Fruit fly (Drosophila melanogaster): ENCODE measurements around the gene CG33509.

Gene CG33509

dm6 chr2L:21051873-21052736 is 34.2 kb downstream of the CG33509 start, which contains the start of gene CG42238 (continued):
- TF ChIP-seq MBD-R2 (GFP tag; IDR thresholded peaks at IDR 0.05) (0 out of 2 replicates have a peak, but pooled peaks have one; percentile 15), slou (GFP tag; optimal IDR thresholded peaks at IDR 0.05) (no peak), trh (GFP tag; optimal IDR thresholded peaks at IDR 0.05) (no peak), Neu2 (GFP tag; optimal IDR thresholded peaks at IDR 0.05; ENCODE audit: borderline replicate concordance) (no peak), nom (GFP tag; optimal IDR thresholded peaks at IDR 0.05) (peak; percentile 0), lov (optimal IDR thresholded peaks at IDR 0.05) (no peak), lov (GFP tag; IDR thresholded peaks at IDR 0.05) (0 out of 3 replicates have a peak, but pooled peaks have one; percentile 50), Xbp1 (GFP tag; optimal IDR thresholded peaks at IDR 0.05) (no peak), CG17612 (GFP tag; IDR thresholded peaks at IDR 0.05) (no peak), CG3726 (GFP tag; IDR thresholded peaks at IDR 0.05) (no peak), CG17912 (GFP tag; optimal IDR thresholded peaks at IDR 0.05) (no peak), wdn (GFP tag; IDR thresholded peaks at IDR 0.05) (no peak), nau (GFP tag; optimal IDR thresholded peaks at IDR 0.05) (no peak), Antp (GFP tag; optimal IDR thresholded peaks at IDR 0.05) (no peak), shn (GFP tag; optimal IDR thresholded peaks at IDR 0.05) (no peak), CG17328 (GFP tag; IDR thresholded peaks at IDR 0.05) (0 out of 2 replicates have a peak, but pooled peaks have one; percentile 21), E2f2 (GFP tag; IDR thresholded peaks at IDR 0.05) (peak; percentile 73), CG12942 (GFP tag; optimal IDR thresholded peaks at IDR 0.05) (no peak), Six4 (GFP tag; optimal IDR thresholded peaks at IDR 0.05) (no peak), her (GFP tag; optimal IDR thresholded peaks at IDR 0.05) (peak; percentile 41), Nf-YA (GFP tag; IDR thresholded peaks at IDR 0.05) (0 out of 2 replicates have a peak, but pooled peaks have one; percentile 10), B-H1 (GFP tag; IDR thresholded peaks at IDR 0.05) (no peak), onecut (GFP tag; IDR thresholded peaks at IDR 0.05) (0 out of 2 replicates have a peak, but pooled peaks have one; percentile 23), CG7963 (GFP tag; IDR thresholded peaks at IDR 0.05; ENCODE audit: partially characterized antibody) (no peak), Fer1 (GFP tag; optimal IDR thresholded peaks at IDR 0.05) (peak; percentile 30), CG6175 (GFP tag; IDR thresholded peaks at IDR 0.05) (no peak), stwl (tag; optimal IDR thresholded peaks at IDR 0.05) (peak; percentile 80), CG13287 (GFP tag; IDR thresholded peaks at IDR 0.05; ENCODE audit: partially characterized antibody) (peak; percentile 47; the same call in 1 of the 2 replicates), CG32767 (GFP tag; IDR thresholded peaks at IDR 0.05) (no peak), CG1603 (tag; optimal IDR thresholded peaks at IDR 0.05) (peak; percentile 64), sens (GFP tag) (peak; percentile 81), Kr (GFP tag; optimal IDR thresholded peaks at IDR 0.05) (peak; percentile 79), CG2120 (GFP tag; optimal IDR thresholded peaks at IDR 0.05) (no peak), CG11504 (tag; optimal IDR thresholded peaks at IDR 0.05) (peak; percentile 4), CG7987 (GFP tag; optimal IDR thresholded peaks at IDR 0.05) (peak; percentile 28), hbn (GFP tag; IDR thresholded peaks at IDR 0.05; ENCODE audit: partially characterized antibody) (0 out of 2 replicates have a peak, but pooled peaks have one; percentile 31), CG14050 (GFP tag; IDR thresholded peaks at IDR 0.05) (peak; percentile 34; the same call in 1 of the 3 replicates), repo (GFP tag; optimal IDR thresholded peaks at IDR 0.05) (peak; percentile 1), CG4360 (GFP tag; IDR thresholded peaks at IDR 0.05) (peak; percentile 13; the same call in 1 of the 2 replicates), gsb (GFP tag; IDR thresholded peaks at IDR 0.05) (no peak), fu2 (GFP tag; optimal IDR thresholded peaks at IDR 0.05) (no peak), CG10209 (GFP tag; optimal IDR thresholded peaks at IDR 0.05) (no peak), CG12769 (tag; optimal IDR thresholded peaks at IDR 0.05) (peak; percentile 40), jumu (GFP tag; optimal IDR thresholded peaks at IDR 0.05) (no peak), phol (tag; optimal IDR thresholded peaks at IDR 0.05) (peak; percentile 33), CG3847 (GFP tag; IDR thresholded peaks at IDR 0.05) (no peak; the same call in 1 of the 2 replicates), sqz (GFP tag; optimal IDR thresholded peaks at IDR 0.05) (peak; percentile 6), Awh (GFP tag; IDR thresholded peaks at IDR 0.05) (no peak), CG10267 (tag; optimal IDR thresholded peaks at IDR 0.05) (no peak)
